Fruit fly (Drosophila melanogaster): ENCODE results near the gene vari.

The vari gene

DNA sequence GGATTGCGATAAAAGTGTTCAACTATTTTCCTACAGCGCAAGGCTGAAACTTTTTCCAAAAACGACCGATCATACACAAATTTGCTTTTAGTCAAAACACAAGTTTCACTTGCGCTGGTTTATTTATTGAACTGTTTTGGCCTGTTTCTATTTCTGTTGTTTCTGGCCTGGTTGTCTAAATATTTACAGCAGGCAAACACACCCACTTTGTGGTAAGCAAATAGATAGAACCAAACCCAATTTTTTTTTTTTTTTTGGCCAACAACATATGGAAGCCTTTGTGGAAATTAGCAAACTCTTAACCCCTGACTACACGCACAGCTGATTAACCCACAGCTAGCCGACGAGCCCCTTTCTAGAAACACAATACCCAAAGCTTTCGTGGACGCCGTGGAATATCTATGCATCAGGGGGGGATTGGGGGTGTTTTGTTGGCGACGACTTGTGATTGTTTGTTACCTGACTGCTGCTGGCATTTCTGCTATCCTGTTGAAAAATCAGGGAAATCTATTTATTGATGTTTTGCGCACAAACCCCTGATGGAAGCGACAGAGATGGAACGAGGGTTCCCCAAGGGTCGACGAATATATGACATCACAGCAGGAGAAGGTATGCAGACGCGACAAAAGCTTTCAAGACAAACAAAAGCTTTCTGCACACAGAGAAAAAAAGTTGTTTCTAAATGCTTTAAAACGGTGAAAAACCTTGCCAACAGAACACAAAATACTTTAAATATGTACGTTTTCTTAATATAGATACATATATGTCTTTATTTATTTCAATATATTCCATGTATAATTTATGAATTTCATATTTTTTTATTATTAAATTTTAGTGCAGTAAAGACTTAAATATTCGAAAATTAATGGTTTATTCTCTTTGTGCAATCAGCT, 11.0 kb upstream of the vari start:
- TF ChIP-seq CG17801 (GFP tag; optimal IDR thresholded peaks at IDR 0.05; ENCODE audit: partially characterized antibody): no peak

- TF ChIP-seq CG17801 (GFP tag; optimal IDR thresholded peaks at IDR 0.05; ENCODE audit: partially characterized antibody): no peak
These were observed 9.8 kb upstream of the vari start for dm6 chr2L:20806619-20807018.

- TF ChIP-seq CG17801 (GFP tag; optimal IDR thresholded peaks at IDR 0.05; ENCODE audit: partially characterized antibody): peak; percentile 92
These were observed 8.9 kb upstream of the vari start for dm6 chr2L:20805624-20806339.

DNA sequence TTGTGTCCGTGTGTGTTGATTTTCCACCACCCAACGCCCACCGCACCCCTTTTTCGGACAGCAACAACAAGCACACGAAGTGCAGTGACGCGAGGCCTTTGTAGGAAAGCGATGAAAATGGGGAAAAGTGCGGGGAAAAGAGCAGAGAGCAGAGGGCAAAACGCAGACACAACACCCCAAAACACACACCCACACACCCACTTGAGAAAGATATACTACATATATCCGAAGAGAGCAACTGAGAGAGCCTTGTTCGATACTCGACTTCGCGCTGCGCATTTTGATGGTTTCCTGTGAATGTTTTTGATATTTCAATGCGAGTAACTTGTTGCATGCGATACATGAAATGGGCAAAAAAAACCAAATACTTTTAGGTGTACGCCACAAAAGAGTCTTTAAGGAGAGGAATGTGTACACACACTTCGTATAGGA, 6.9 kb upstream of the vari start:
- TF ChIP-seq CG17801 (GFP tag; optimal IDR thresholded peaks at IDR 0.05; ENCODE audit: partially characterized antibody): no peak

DNA sequence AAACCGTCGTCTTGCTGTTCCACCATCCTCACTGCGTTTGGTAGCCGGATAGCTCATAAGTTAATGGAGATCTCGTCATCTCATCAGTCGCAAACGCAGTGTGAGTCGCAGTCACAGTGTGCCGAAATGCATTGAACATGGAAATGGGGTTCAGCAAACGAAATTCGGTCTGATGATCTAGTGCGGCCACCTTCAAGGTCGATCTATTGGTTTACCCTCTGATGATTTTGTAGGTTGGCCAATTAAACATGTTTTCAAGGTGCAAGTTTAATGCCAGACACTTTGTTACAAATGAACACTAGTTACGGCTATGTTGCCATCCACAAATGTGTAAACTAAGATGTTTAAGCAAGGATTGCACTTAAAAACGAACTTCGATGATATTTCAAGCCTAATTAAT, 6.0 kb upstream of the vari start:
- no peak for TF ChIP-seq CG17801 (GFP tag; optimal IDR thresholded peaks at IDR 0.05; ENCODE audit: partially characterized antibody)

DNA sequence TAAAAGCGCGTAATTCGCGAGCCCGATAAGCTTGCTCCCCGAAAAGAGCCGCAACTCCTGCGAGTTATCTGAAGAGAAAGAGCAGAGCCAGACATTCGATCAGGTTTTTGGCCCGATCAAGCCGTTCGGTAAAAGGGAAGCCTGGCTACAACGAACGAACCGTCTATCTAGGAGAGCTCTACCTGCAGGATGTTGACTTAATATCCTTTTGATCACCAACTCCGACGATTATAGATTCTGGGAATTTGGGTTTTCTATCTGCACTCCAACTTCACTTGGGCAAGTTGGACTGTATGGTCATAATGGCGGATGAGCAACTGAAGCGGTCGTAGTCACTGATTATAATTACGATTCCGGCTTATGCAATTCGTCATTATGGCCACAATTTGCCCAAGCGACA, 5.4 kb upstream of the vari start:
- TF ChIP-seq CG17801 (GFP tag; optimal IDR thresholded peaks at IDR 0.05; ENCODE audit: partially characterized antibody): no peak

DNA sequence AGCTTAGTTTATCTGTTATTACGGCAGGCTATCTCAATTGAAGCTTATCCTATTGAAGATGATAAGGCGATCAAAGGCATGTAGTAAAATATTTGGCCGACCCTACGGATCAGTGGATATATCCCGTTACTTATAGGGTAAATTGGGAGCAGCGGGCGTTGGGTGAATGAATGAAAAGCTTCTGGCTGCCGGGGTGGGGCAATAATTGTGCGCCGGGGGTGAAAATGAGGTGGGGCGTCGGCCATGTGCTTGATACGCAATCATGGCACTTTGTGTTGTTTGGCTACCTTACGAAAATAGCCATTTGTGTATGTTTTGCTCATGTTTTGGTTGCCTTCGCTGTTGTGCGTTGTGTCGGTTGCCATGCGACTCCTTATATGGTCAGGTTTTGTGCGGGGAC, 5.0 kb upstream of the vari start:
- no peak for TF ChIP-seq CG17801 (GFP tag; optimal IDR thresholded peaks at IDR 0.05; ENCODE audit: partially characterized antibody)

- peak; percentile 45 for TF ChIP-seq CG17801 (GFP tag; optimal IDR thresholded peaks at IDR 0.05; ENCODE audit: partially characterized antibody)
These were observed 3.4 kb upstream of the vari start for dm6 chr2L:20799991-20800897.

DNA sequence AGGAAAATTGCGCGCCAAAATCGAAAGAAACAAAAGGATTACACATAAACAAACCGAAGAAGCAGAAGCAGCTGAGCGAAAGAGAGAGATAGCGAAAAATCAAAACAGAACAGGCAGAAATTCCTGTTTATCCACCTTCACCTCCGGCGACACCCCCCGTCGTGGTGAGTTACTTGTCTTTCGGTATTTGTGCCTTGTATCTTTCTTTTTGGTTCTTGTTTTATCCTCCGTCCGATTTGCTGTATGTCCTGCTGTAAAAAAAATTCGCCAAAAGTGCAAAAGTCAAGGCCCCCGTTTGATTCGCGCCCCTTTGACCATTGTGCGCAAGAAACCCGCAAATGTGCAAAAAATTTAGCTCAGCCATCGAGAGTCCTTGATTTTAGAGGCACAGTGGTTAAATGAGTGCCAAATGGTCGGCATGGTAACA, 1.5 kb upstream of the vari start:
- TF ChIP-seq CG17801 (GFP tag; optimal IDR thresholded peaks at IDR 0.05; ENCODE audit: partially characterized antibody): no peak

dm6 chr2L:20797515-20797847, 639 bp upstream of the vari start, which contains the start of gene CG9328:
Gene CG9328, plus strand, starts transcription at chr2L:20797715.
- peak; percentile 47 for TF ChIP-seq CG17801 (GFP tag; optimal IDR thresholded peaks at IDR 0.05; ENCODE audit: partially characterized antibody)

DNA sequence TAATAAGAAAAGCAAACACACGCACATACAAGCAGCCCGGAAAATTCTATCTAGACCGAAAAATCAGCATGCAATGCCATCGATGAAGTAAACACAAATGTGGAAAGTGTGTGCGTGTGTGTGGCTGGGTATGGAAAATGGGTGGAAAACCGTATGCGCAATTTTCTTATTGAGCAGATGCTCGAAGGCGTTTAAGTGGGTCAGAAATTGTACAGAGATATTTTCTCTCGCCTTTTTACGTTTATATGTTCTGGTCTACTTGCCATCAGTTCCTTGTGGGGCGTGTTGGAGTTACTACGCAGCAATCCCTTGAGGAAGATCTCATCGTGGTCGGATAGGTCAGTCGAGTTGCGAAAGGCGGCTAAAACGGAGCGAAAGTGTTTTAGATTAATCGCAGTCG, 1.1 kb downstream of the vari start:
- TF ChIP-seq CG17801 (GFP tag; optimal IDR thresholded peaks at IDR 0.05; ENCODE audit: partially characterized antibody): no peak

DNA sequence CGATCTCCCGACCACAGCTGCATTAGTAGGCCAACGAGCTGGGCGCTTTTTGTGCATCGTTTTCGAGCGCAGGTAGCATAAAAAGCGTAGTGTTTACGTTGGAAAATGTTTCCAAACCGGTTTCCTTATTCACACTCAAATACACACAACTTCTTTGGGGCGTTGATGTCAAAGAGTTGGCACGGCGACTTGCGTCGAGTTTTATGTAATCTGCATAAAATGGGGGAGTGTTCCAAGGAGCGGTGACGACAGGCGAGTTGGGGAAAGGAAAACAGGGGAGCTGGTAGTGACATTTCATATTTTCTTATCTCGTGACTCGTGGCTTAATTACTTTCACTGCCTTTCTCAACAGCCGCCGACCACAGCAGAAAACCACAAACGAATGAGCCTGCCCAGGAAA, 2.2 kb downstream of the vari start:
- TF ChIP-seq CG17801 (GFP tag; optimal IDR thresholded peaks at IDR 0.05; ENCODE audit: partially characterized antibody): no peak

DNA sequence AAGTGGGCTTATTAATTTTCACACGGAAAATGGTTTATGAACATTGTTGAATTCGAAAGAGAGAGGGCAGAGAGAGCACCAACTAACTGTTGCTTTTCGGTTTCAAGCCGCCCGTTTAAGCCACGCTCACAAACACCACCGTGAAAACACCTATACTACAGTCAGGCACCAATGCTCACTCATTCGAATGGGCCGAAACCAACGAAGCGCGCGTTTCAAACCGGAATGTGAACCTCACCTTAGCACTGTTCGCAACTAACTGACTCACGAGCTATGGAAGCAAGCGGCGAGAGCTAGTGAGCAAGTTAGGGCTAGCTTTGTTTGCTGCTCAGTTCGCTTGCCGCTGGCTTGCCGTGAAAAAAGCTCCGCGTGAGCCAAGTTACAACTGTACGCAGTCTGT, 3.0 kb downstream of the vari start:
- TF ChIP-seq CG17801 (GFP tag; optimal IDR thresholded peaks at IDR 0.05; ENCODE audit: partially characterized antibody): peak; percentile 74

dm6 chr2L:20792988-20793544, 3.8 kb downstream of the vari start:
- no peak for TF ChIP-seq CG17801 (GFP tag; optimal IDR thresholded peaks at IDR 0.05; ENCODE audit: partially characterized antibody)

- no peak for TF ChIP-seq CG17801 (GFP tag; optimal IDR thresholded peaks at IDR 0.05; ENCODE audit: partially characterized antibody)
These were observed 4.3 kb downstream of the vari start for dm6 chr2L:20792521-20792920.
